Fruit fly (Drosophila melanogaster) whole organism, embryonic: ENCODE data around the gene CG14401.

Experiments
- CG13287 ChIP-seq: fragments of 200-800 bp; sonication (Bioruptor generic); IDR thresholded peaks from 2 replicates; pipeline ENCODE4 v1.3.6; 2022; ENCODE audit warnings: missing biosample characterization, missing genetic modification characterization; ENCODE audit not compliant: partially characterized antibody
- CG13424 ChIP-seq: fragments of 200-800 bp; sonication (Bioruptor generic); optimal IDR thresholded peaks from 2 replicates; lab custom pipeline; 2019; ENCODE audit warnings: missing biosample characterization, mild to moderate bottlenecking, missing genetic modification characterization, moderate library complexity
- CG8388 ChIP-seq: fragments of 200-800 bp; sonication (Bioruptor generic); optimal IDR thresholded peaks from 2 replicates; lab custom pipeline; 2019; ENCODE audit warnings: missing biosample characterization, mild to moderate bottlenecking, missing genetic modification characterization, moderate library complexity
- Taf1 ChIP-seq: fragments of 200-800 bp; sonication (Bioruptor generic); IDR thresholded peaks from 2 replicates; pipeline ENCODE4 v1.3.6; 2022; ENCODE audit warnings: missing biosample characterization, missing genetic modification characterization
- Tbp ChIP-seq: fragments of >200 bp; optimal IDR thresholded peaks from 2 replicates; lab custom pipeline; 2018; ENCODE audit warnings: missing biosample characterization, missing genetic modification characterization
- emc ChIP-seq: fragments of 200-800 bp; sonication (Bioruptor generic); optimal IDR thresholded peaks from 2 replicates; lab custom pipeline; 2016; ENCODE audit warnings: missing biosample characterization, missing genetic modification characterization
- fd3F ChIP-seq: fragments of 200-800 bp; sonication (Bioruptor generic); optimal IDR thresholded peaks from 2 replicates; lab custom pipeline; 2018; ENCODE audit warnings: missing biosample characterization, mild to moderate bottlenecking, missing genetic modification characterization, moderate library complexity
- grau ChIP-seq: fragments of 200-800 bp; optimal IDR thresholded peaks from 3 replicates; lab custom pipeline; 2019; ENCODE audit warnings: missing biosample characterization, mild to moderate bottlenecking, missing genetic modification characterization, moderate library complexity
- nmo ChIP-seq: fragments of 200-800 bp; sonication (Bioruptor generic); optimal IDR thresholded peaks from 2 replicates; lab custom pipeline; 2018; ENCODE audit warnings: missing biosample characterization, mild to moderate bottlenecking, missing genetic modification characterization, moderate library complexity
- shn ChIP-seq: fragments of 200-800 bp; sonication (Bioruptor generic); optimal IDR thresholded peaks from 3 replicates; lab custom pipeline; 2016; ENCODE audit warnings: missing biosample characterization, missing genetic modification characterization
- ttk ChIP-seq: fragments of 200-800 bp; sonication (Bioruptor generic); IDR thresholded peaks from 2 replicates; pipeline ENCODE4 v2.1.2; 2022; ENCODE audit warnings: missing biosample characterization, missing genetic modification characterization

dm6 chr2L:20820767-20821166 lies 48.9 kb upstream of the CG14401 start, which contains the start of gene CheB38c:
- TF ChIP-seq shn (GFP tag; lab: Kevin White, UChicago) = no peak
- no peak for TF ChIP-seq Taf1 (GFP tag; lab: Robert Waterston, UW)
- TF ChIP-seq CG8388 (GFP tag; lab: Kevin White, UChicago) = no peak
- no peak for TF ChIP-seq Tbp (GFP tag; lab: Kevin White, UChicago)
- no peak for TF ChIP-seq grau (tag; lab: Kevin White, UChicago)
- TF ChIP-seq ttk (GFP tag; lab: Robert Waterston, UW) = no peak
- TF ChIP-seq fd3F = no peak
- no peak for TF ChIP-seq CG13424
- TF ChIP-seq CG13287 (GFP tag; lab: Robert Waterston, UW) = no peak
- TF ChIP-seq emc (GFP tag; lab: Kevin White, UChicago) = no peak
- no peak for TF ChIP-seq nmo (GFP tag; lab: Kevin White, UChicago)
